Worm (Caenorhabditis elegans) whole organism, L4 larva: ENCODE data around the gene Y17D7B.3.

Experiments
- D1046.2 ChIP-seq: fragments of 200-800 bp; sonication (Bioruptor generic); IDR thresholded peaks from 2 replicates; pipeline ENCODE4 v1.3.6; 2022; ENCODE audit warnings: missing genetic modification characterization, missing compliant biosample characterization
- R02D3.7 ChIP-seq: fragments of 150-350 bp; sonication (generic microtip); optimal IDR thresholded peaks from 3 replicates; lab custom pipeline; 2014; ENCODE audit warnings: missing biosample characterization, missing genetic modification characterization
- T26A8.4 ChIP-seq: fragments of 200-800 bp; sonication (Bioruptor generic); IDR thresholded peaks from 2 replicates; pipeline ENCODE4 v1.3.6; 2022; ENCODE audit warnings: missing genetic modification characterization, missing compliant biosample characterization
- aly-2 ChIP-seq: sonication (generic microtip); optimal IDR thresholded peaks from 2 replicates; lab custom pipeline; 2018; ENCODE audit warnings: missing biosample characterization, missing genetic modification characterization
- ama-1 ChIP-seq: fragments of 150-350 bp; optimal IDR thresholded peaks from 2 replicates; lab custom pipeline; 2014; ENCODE audit warnings: inconsistent platforms, mixed read lengths
- attf-4 ChIP-seq: sonication (generic microtip); optimal IDR thresholded peaks from 3 replicates; lab custom pipeline; 2017; ENCODE audit warnings: missing biosample characterization, missing genetic modification characterization
- ceh-44 ChIP-seq: fragments of 200-800 bp; sonication (Bioruptor generic); IDR thresholded peaks from 2 replicates; pipeline ENCODE4 v1.3.6; 2022; ENCODE audit warnings: missing genetic modification reagents, missing genetic modification characterization, missing compliant biosample characterization
- ces-1 ChIP-seq: fragments of 150-350 bp; sonication (generic microtip); optimal IDR thresholded peaks from 4 replicates; lab custom pipeline; 2014; ENCODE audit warnings: missing biosample characterization, missing genetic modification reagents, missing genetic modification characterization
- daf-16 ChIP-seq, 3 experiments: sonication (generic microtip); optimal IDR thresholded peaks; 2 replicates each; lab custom pipeline; 2016 to 2017; ENCODE audit warnings: missing genetic modification characterization in 3 of 3, missing genetic modification reagents in 3 of 3, mild to moderate bottlenecking in 2 of 3, missing compliant biosample characterization in 2 of 3, missing biosample characterization in 1 of 3, moderate library complexity in 1 of 3
- daf-8 ChIP-seq: fragments of 200-800 bp; sonication (Bioruptor generic); IDR thresholded peaks from 2 replicates; pipeline ENCODE4 v1.3.6; 2022; ENCODE audit warnings: missing genetic modification characterization, missing compliant biosample characterization
- dmd-6 ChIP-seq: fragments of 200-800 bp; sonication (Bioruptor generic); IDR thresholded peaks from 2 replicates; pipeline ENCODE4 v1.3.6; 2022; ENCODE audit warnings: missing genetic modification reagents, missing genetic modification characterization, missing compliant biosample characterization
- dpl-1 ChIP-seq: fragments of 150-350 bp; optimal IDR thresholded peaks from 2 replicates; lab custom pipeline; 2014; ENCODE audit warnings: missing biosample characterization, missing genetic modification reagents, missing genetic modification characterization
- duxl-1 ChIP-seq: sonication (generic microtip); optimal IDR thresholded peaks from 2 replicates; lab custom pipeline; 2016; ENCODE audit warnings: mild to moderate bottlenecking, missing genetic modification characterization, moderate library complexity, missing compliant biosample characterization; ENCODE audit not compliant: poor library complexity
- dve-1 ChIP-seq: sonication (generic microtip); optimal IDR thresholded peaks from 2 replicates; lab custom pipeline; 2017; ENCODE audit warnings: antibody characterized with exemption, mild to moderate bottlenecking, missing genetic modification characterization, missing compliant biosample characterization; ENCODE audit not compliant: insufficient read depth
- egl-27 ChIP-seq: sonication (generic microtip); optimal IDR thresholded peaks from 3 replicates; lab custom pipeline; 2017; ENCODE audit warnings: missing biosample characterization, missing genetic modification reagents, missing genetic modification characterization
- hlh-11 ChIP-seq: fragments of 200-800 bp; sonication (Bioruptor generic); optimal IDR thresholded peaks from 2 replicates; lab custom pipeline; 2018; ENCODE audit warnings: mild to moderate bottlenecking, missing genetic modification characterization, missing compliant biosample characterization
- hlh-30 ChIP-seq: sonication (generic microtip); optimal IDR thresholded peaks from 2 replicates; lab custom pipeline; 2017; ENCODE audit warnings: antibody characterized with exemption, mild to moderate bottlenecking, missing genetic modification characterization, missing compliant biosample characterization; ENCODE audit not compliant: insufficient read depth
- lim-7 ChIP-seq: fragments of 200-800 bp; sonication (Bioruptor generic); IDR thresholded peaks from 2 replicates; pipeline ENCODE4 v1.3.6; 2022; ENCODE audit warnings: missing genetic modification characterization, missing compliant biosample characterization
- lin-1 ChIP-seq: fragments of 200-800 bp; sonication (Bioruptor generic); IDR thresholded peaks from 2 replicates; pipeline ENCODE4 v1.3.6; 2022; ENCODE audit warnings: missing genetic modification reagents, missing genetic modification characterization, missing compliant biosample characterization
- lin-39 ChIP-seq: fragments of 150-350 bp; optimal IDR thresholded peaks from 2 replicates; lab custom pipeline; 2014; ENCODE audit warnings: missing biosample characterization, missing genetic modification reagents, missing genetic modification characterization
- lsy-2 ChIP-seq, 2 experiments: fragments of 150-350 bp in 1 of 2; sonication (generic microtip) in 1 of 2; optimal IDR thresholded peaks; 2 replicates each; lab custom pipeline; 2014 to 2017; ENCODE audit warnings: missing biosample characterization in 2 of 2, missing genetic modification characterization in 2 of 2
- madf-5 ChIP-seq, 2 experiments: fragments of 200-800 bp; sonication (Bioruptor generic); IDR thresholded peaks; 2 replicates each; pipeline ENCODE4 v1.3.6; 2022; ENCODE audit warnings: missing compliant biosample characterization in 2 of 2, missing genetic modification characterization in 2 of 2
- nhr-102 ChIP-seq: sonication (generic microtip); optimal IDR thresholded peaks from 2 replicates; lab custom pipeline; 2016; ENCODE audit warnings: mild to moderate bottlenecking, missing genetic modification characterization, moderate library complexity, missing compliant biosample characterization
- nhr-111 ChIP-seq: fragments of 200-800 bp; sonication (Bioruptor generic); optimal IDR thresholded peaks from 2 replicates; lab custom pipeline; 2018; ENCODE audit warnings: mild to moderate bottlenecking, missing genetic modification characterization, missing compliant biosample characterization
- nhr-25 ChIP-seq: sonication (generic microtip); optimal IDR thresholded peaks from 2 replicates; lab custom pipeline; 2017; ENCODE audit warnings: missing genetic modification characterization, mild to moderate bottlenecking, missing compliant biosample characterization, antibody characterized with exemption, moderate library complexity, borderline replicate concordance; ENCODE audit not compliant: insufficient read depth
- nhr-28 ChIP-seq: fragments of 150-350 bp; optimal IDR thresholded peaks from 2 replicates; lab custom pipeline; 2014; ENCODE audit warnings: missing biosample characterization, missing genetic modification characterization
- nhr-41 ChIP-seq: fragments of 200-800 bp; sonication (Bioruptor generic); IDR thresholded peaks from 2 replicates; pipeline ENCODE4 v1.3.6; 2022; ENCODE audit warnings: missing genetic modification reagents, missing genetic modification characterization, missing compliant biosample characterization
- nhr-48 ChIP-seq: sonication (generic microtip); optimal IDR thresholded peaks from 2 replicates; lab custom pipeline; 2016; ENCODE audit warnings: mild to moderate bottlenecking, missing genetic modification characterization, missing compliant biosample characterization
- nhr-6 ChIP-seq: fragments of 150-350 bp; optimal IDR thresholded peaks from 2 replicates; lab custom pipeline; 2014; ENCODE audit warnings: missing biosample characterization, missing genetic modification characterization
- nhr-76 ChIP-seq: fragments of 150-350 bp; optimal IDR thresholded peaks from 2 replicates; lab custom pipeline; 2014; ENCODE audit warnings: missing biosample characterization, missing genetic modification characterization
- pha-4 ChIP-seq, 2 experiments: fragments of 150-350 bp in 1 of 2; fragments of 200-800 bp in 1 of 2; sonication (Bioruptor generic) in 1 of 2; IDR thresholded peaks in 1 of 2; optimal IDR thresholded peaks in 1 of 2; 2 replicates each; pipeline versions ENCODE4 v1.3.6 to Lab custom; 2014 to 2022; ENCODE audit warnings: missing genetic modification characterization in 2 of 2, missing genetic modification reagents in 2 of 2, missing biosample characterization in 1 of 2, missing compliant biosample characterization in 1 of 2
- php-3 ChIP-seq: fragments of 200-800 bp; sonication (Bioruptor generic); IDR thresholded peaks from 2 replicates; pipeline ENCODE4 v1.3.6; 2022; ENCODE audit warnings: missing genetic modification reagents, missing genetic modification characterization, missing compliant biosample characterization
- pqm-1 ChIP-seq: sonication (generic microtip); optimal IDR thresholded peaks from 2 replicates; lab custom pipeline; 2017; ENCODE audit warnings: missing biosample characterization, missing genetic modification characterization
- rbr-2 ChIP-seq: sonication (generic microtip); optimal IDR thresholded peaks from 2 replicates; lab custom pipeline; 2016; ENCODE audit warnings: missing genotype, missing genetic modification characterization, missing compliant biosample characterization
- spr-1 ChIP-seq: sonication (generic microtip); optimal IDR thresholded peaks from 2 replicates; lab custom pipeline; 2016; ENCODE audit warnings: mild to moderate bottlenecking, missing genetic modification characterization, missing compliant biosample characterization
- spr-3 ChIP-seq: fragments of 200-800 bp; sonication (Bioruptor generic); optimal IDR thresholded peaks from 2 replicates; lab custom pipeline; 2018; ENCODE audit warnings: mild to moderate bottlenecking, missing genetic modification characterization, missing compliant biosample characterization
- tag-97 ChIP-seq: fragments of 200-800 bp; sonication (Bioruptor generic); IDR thresholded peaks from 2 replicates; pipeline ENCODE4 v1.3.6; 2022; ENCODE audit warnings: missing genetic modification characterization, missing compliant biosample characterization
- unc-130 ChIP-seq: sonication (generic microtip); optimal IDR thresholded peaks from 2 replicates; lab custom pipeline; 2016; ENCODE audit warnings: missing genetic modification reagents, missing genetic modification characterization, missing compliant biosample characterization
- unc-62 ChIP-seq, 3 experiments: fragments of 150-350 bp in 1 of 3; sonication (generic microtip); optimal IDR thresholded peaks in 2 of 3; peaks in 1 of 3; 1 replicate in 1 of 3; 2 replicates in 2 of 3; lab custom pipeline; 2014 to 2017; ENCODE audit warnings: missing biosample characterization in 3 of 3, missing genetic modification characterization in 3 of 3, missing genetic modification reagents in 3 of 3, missing genotype in 1 of 3
- vab-7 ChIP-seq: fragments of 200-800 bp; sonication (Bioruptor generic); IDR thresholded peaks from 2 replicates; pipeline ENCODE4 v1.3.6; 2022; ENCODE audit warnings: missing genetic modification reagents, missing genetic modification characterization, missing compliant biosample characterization
- ztf-11 ChIP-seq: fragments of 150-350 bp; optimal IDR thresholded peaks from 2 replicates; lab custom pipeline; 2014; ENCODE audit warnings: missing biosample characterization, missing genetic modification characterization

Gene Y17D7B.3

DNA sequence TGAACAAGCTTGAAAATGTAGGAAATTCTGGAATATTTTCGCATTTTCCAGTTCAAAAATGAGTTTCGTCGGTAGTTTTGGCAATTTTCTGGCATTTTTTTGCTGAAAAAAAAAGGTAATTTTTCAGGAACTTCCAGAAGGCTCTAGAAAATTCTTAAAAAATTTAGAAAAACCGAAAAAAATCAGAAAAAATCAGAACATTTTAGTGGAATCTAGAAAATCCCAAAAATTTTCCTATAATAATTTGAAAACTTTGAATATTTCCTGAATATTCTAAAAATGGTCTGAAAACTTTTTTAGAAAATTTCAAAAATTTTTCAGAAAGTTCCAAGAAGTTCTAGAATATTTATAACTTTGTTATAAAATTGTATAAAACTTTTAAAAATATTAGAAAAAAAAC, at the start of gene Y17D7B.3:
Gene Y17D7B.3, minus strand, starts transcription at position 101 of the 400 bp plus-strand sequence.
- TF ChIP-seq lin-1 (GFP tag; lab: Robert Waterston, UW) (no peak), nhr-111 (GFP tag; lab: Kevin White, UChicago) (no peak), hlh-11 (tag; lab: Kevin White, UChicago) (no peak), egl-27 (tag; lab: Kevin White, UChicago) (no peak), R02D3.7 (tag; lab: Kevin White, UChicago) (no peak), tag-97 (GFP tag; lab: Robert Waterston, UW) (no peak), T26A8.4 (GFP tag; lab: Robert Waterston, UW) (no peak), nhr-25 (tag; lab: Kevin White, UChicago) (no peak), nhr-41 (no peak), ama-1 (no peak), nhr-48 (tag; lab: Kevin White, UChicago) (no peak), ztf-11 (tag; lab: Kevin White, UChicago) (no peak), unc-62 (GFP tag; optimal IDR thresholded peaks at IDR 0.05 in 1 of 2; lab: Kevin White, UChicago) (no peak), unc-62 (tag; optimal IDR thresholded peaks at IDR 0.05; lab: Kevin White, UChicago) (no peak), vab-7 (GFP tag; lab: Robert Waterston, UW) (no peak), dpl-1 (GFP tag; lab: Kevin White, UChicago) (no peak), ces-1 (no peak), spr-3 (GFP tag; lab: Kevin White, UChicago) (no peak), D1046.2 (GFP tag; lab: Robert Waterston, UW) (no peak)

ce11 chrV:18827374-18827773, 40.8 kb upstream of the Y17D7B.3 start:
- no peak for TF ChIP-seq attf-4 (tag; lab: Kevin White, UChicago)
- no peak for TF ChIP-seq madf-5 (GFP tag; IDR thresholded peaks at IDR 0.05; lab: Robert Waterston, UW)
- no peak for TF ChIP-seq hlh-11 (tag; lab: Kevin White, UChicago)
- TF ChIP-seq nhr-102 = no peak
- TF ChIP-seq nhr-6 (tag; lab: Kevin White, UChicago) = no peak
- TF ChIP-seq lim-7 (GFP tag; lab: Robert Waterston, UW) = no peak
- no peak for TF ChIP-seq pqm-1 (tag; lab: Kevin White, UChicago)
- TF ChIP-seq nhr-48 (tag; lab: Kevin White, UChicago) = no peak
- TF ChIP-seq duxl-1 (tag; lab: Kevin White, UChicago) = no peak
- TF ChIP-seq pha-4 (GFP tag; IDR thresholded peaks at IDR 0.05; lab: Robert Waterston, UW) = no peak
- TF ChIP-seq pha-4 (tag; optimal IDR thresholded peaks at IDR 0.05; lab: Kevin White, UChicago) = no peak
- no peak for TF ChIP-seq daf-8 (GFP tag; lab: Robert Waterston, UW)
- TF ChIP-seq R02D3.7 (tag; lab: Kevin White, UChicago) = no peak
- TF ChIP-seq rbr-2 (tag; lab: Kevin White, UChicago) = no peak
- no peak for TF ChIP-seq nhr-76
- no peak for TF ChIP-seq dpl-1 (GFP tag; lab: Kevin White, UChicago)
- TF ChIP-seq ceh-44 = no peak
- TF ChIP-seq, all 104 proteins: peak for 0

DNA sequence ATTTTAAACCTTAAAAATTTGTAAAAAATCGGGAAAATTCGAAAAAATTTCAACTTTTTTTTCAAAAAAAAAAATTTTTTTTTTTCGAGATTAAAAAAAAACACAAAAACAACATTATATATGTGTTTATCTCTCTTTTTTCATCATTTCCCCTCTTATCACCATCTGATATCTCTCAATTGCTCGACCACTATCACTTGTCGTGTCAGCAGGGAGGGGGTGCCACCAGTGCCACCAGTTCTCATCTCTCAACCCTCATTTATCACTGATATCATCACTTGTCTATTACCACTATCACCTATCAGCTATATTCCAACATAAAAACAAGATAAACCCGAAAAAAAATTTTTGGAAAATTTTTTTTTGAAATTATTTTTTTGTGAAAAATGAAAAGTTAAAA, 39.9 kb upstream of the Y17D7B.3 start:
- TF ChIP-seq unc-62 (GFP tag; optimal IDR thresholded peaks at IDR 0.05 in 1 of 2; lab: Kevin White, UChicago) (peak in 1 of 2 experiments; percentile 43), unc-62 (tag; optimal IDR thresholded peaks at IDR 0.05; lab: Kevin White, UChicago) (no peak), hlh-30 (tag; lab: Kevin White, UChicago) (peak; percentile 44), nhr-102 (peak; percentile 38), madf-5 (GFP tag; IDR thresholded peaks at IDR 0.05; lab: Robert Waterston, UW) (no peak), daf-16 (GFP tag; optimal IDR thresholded peaks at IDR 0.05; lab: Kevin White, UChicago) (peak in 1 of 2 experiments; percentile 29), daf-16 (tag; optimal IDR thresholded peaks at IDR 0.05; lab: Kevin White, UChicago) (peak; percentile 89), lin-1 (GFP tag; lab: Robert Waterston, UW) (0 out of 2 replicates have a peak, but pooled peaks have one; percentile 22), lin-39 (no peak), nhr-48 (tag; lab: Kevin White, UChicago) (peak; percentile 32), dmd-6 (GFP tag; lab: Robert Waterston, UW) (peak; percentile 42), php-3 (GFP tag; lab: Robert Waterston, UW) (peak; percentile 62), dve-1 (tag; lab: Kevin White, UChicago) (peak; percentile 68), hlh-11 (tag; lab: Kevin White, UChicago) (peak; percentile 75), unc-130 (GFP tag; lab: Kevin White, UChicago) (no peak), spr-1 (no peak), nhr-28 (tag; lab: Kevin White, UChicago) (peak; percentile 30), aly-2 (tag; lab: Kevin White, UChicago) (no peak), lsy-2 (tag; optimal IDR thresholded peaks at IDR 0.05; lab: Kevin White, UChicago) (peak in 1 of 2 experiments; percentile 34), pqm-1 (tag; lab: Kevin White, UChicago) (peak; percentile 67)
